Fruit fly (Drosophila melanogaster) Kc167 (cell line): ENCODE measurements around the gene CG7536.

Experiments
- insv ChIP-seq: fragments of >200 bp; optimal IDR thresholded peaks from 3 replicates; lab custom pipeline; 2018; ENCODE audit warnings: missing external identifiers
- psq ChIP-seq: fragments of >200 bp; optimal IDR thresholded peaks from 2 replicates; lab custom pipeline; 2017; ENCODE audit warnings: missing external identifiers

dm6 chrX:18092126-18092525, 3.8 kb upstream of the CG7536 start:
- no peak for TF ChIP-seq psq (lab: Kevin White, UChicago)
- TF ChIP-seq insv (lab: Kevin White, UChicago) = no peak
